Worm (Caenorhabditis elegans) whole organism, young adult: ENCODE results near the gene lim-6.

Experiments
- F52B5.7 ChIP-seq: sonication (generic microtip); optimal IDR thresholded peaks from 2 replicates; lab custom pipeline; 2016; ENCODE audit warnings: mild to moderate bottlenecking, missing genetic modification characterization, missing compliant biosample characterization
- hmg-1.2 ChIP-seq: fragments of 200-800 bp; sonication (Bioruptor generic); IDR thresholded peaks from 2 replicates; pipeline ENCODE4 v1.3.6; 2022; ENCODE audit warnings: missing genetic modification reagents, missing genetic modification characterization, missing compliant biosample characterization
- let-526 ChIP-seq: fragments of 200-800 bp; sonication (Bioruptor generic); IDR thresholded peaks from 2 replicates; pipeline ENCODE4 v1.3.6; 2022; ENCODE audit warnings: missing genetic modification reagents, missing genetic modification characterization, missing compliant biosample characterization
- nhr-27 ChIP-seq: fragments of 200-800 bp; sonication (Bioruptor generic); optimal IDR thresholded peaks from 2 replicates; lab custom pipeline; 2018; ENCODE audit warnings: mild to moderate bottlenecking, missing genetic modification characterization, moderate library complexity, missing compliant biosample characterization

Gene lim-6

DNA sequence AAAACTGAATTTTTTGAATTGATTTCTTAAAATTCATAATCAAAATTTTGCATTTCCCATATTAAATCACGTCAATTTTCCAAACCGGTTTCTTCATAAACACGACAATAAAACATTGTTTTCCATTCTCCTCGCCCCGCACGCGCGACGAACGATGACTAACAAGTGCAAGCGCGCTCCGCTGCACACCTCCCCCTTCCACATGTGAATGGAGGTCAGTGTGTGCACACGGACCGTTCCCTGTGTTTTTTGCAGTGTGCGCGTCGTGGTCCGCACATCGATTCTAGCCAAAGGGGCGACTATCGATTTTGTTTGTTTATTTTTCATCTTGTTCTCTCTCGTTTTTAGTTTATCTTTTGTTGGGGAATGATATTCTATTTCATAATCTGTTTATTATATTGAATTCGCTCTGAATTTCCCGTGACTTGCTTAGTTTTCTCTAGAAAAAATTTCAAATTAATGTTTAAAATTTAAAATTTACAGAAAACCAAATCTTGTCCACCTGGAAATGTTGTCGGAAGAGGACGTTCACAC is 56.3 kb downstream of the lim-6 start, which contains the start of gene snx-1 (continued):
- no peak for TF ChIP-seq F52B5.7 (tag; lab: Kevin White, UChicago)
- TF ChIP-seq nhr-27 (tag; lab: Kevin White, UChicago): no peak
- no peak for TF ChIP-seq let-526 (GFP tag; lab: Robert Waterston, UW)
- peak; percentile 40; the same call in 1 of the 2 replicates for TF ChIP-seq hmg-1.2 (GFP tag; lab: Robert Waterston, UW)
